Fruit fly (Drosophila melanogaster): ENCODE data around the gene CG14234.

- TF ChIP-seq Sin3A (optimal IDR thresholded peaks at IDR 0.05) (no peak), h (optimal IDR thresholded peaks at IDR 0.05) (no peak), psq (optimal IDR thresholded peaks at IDR 0.05) (no peak), insv (optimal IDR thresholded peaks at IDR 0.05) (no peak)
Measured at dm6 chrX:19717041-19717440, 18.3 kb upstream of the CG14234 start.

All from Kc167 (cell line).